Worm (Caenorhabditis elegans) whole organism, mixed stage, embryonic: ENCODE measurements around the gene clc-12.

ENCODE experiments used
- M03D4.4 ChIP-seq: sonication (generic microtip); optimal IDR thresholded peaks from 2 replicates; lab custom pipeline; 2017; ENCODE audit warnings: mild to moderate bottlenecking, missing genetic modification characterization, missing compliant biosample characterization
- blmp-1 ChIP-seq: fragments of 150-350 bp; optimal IDR thresholded peaks from 2 replicates; lab custom pipeline; 2014; ENCODE audit warnings: missing biosample characterization, missing genetic modification characterization
- ceh-43 ChIP-seq: fragments of 200-800 bp; sonication (Bioruptor generic); optimal IDR thresholded peaks from 2 replicates; lab custom pipeline; 2018; ENCODE audit warnings: mild to moderate bottlenecking, missing genetic modification characterization, moderate library complexity, missing compliant biosample characterization
- ces-1 ChIP-seq: fragments of 150-350 bp; optimal IDR thresholded peaks from 2 replicates; lab custom pipeline; 2014; ENCODE audit warnings: missing biosample characterization, missing genetic modification reagents, missing genetic modification characterization
- elt-3 ChIP-seq: fragments of 150-350 bp; optimal IDR thresholded peaks from 2 replicates; lab custom pipeline; 2014; ENCODE audit warnings: missing biosample characterization, missing genetic modification characterization
- lin-13 ChIP-seq: fragments of 150-350 bp; optimal IDR thresholded peaks from 2 replicates; lab custom pipeline; 2014; ENCODE audit warnings: missing biosample characterization, missing genetic modification characterization
- mab-5 ChIP-seq: fragments of 150-350 bp; optimal IDR thresholded peaks from 2 replicates; lab custom pipeline; 2014; ENCODE audit warnings: missing biosample characterization, missing genetic modification characterization
- nhr-237 ChIP-seq: fragments of 150-350 bp; optimal IDR thresholded peaks from 2 replicates; lab custom pipeline; 2014; ENCODE audit warnings: missing biosample characterization, missing genetic modification characterization
- pha-4 ChIP-seq: fragments of 150-350 bp; optimal IDR thresholded peaks from 2 replicates; lab custom pipeline; 2018; ENCODE audit warnings: missing biosample characterization, missing genetic modification reagents, missing genetic modification characterization
- sem-2 ChIP-seq: fragments of 200-800 bp; sonication (Bioruptor generic); optimal IDR thresholded peaks from 2 replicates; lab custom pipeline; 2018; ENCODE audit warnings: mild to moderate bottlenecking, missing genetic modification characterization, missing compliant biosample characterization
- snpc-4 ChIP-seq: fragments of 150-350 bp; optimal IDR thresholded peaks from 2 replicates; lab custom pipeline; 2014; ENCODE audit warnings: missing biosample characterization, missing genetic modification characterization
- tbx-8 ChIP-seq: fragments of 200-800 bp; sonication (Bioruptor generic); optimal IDR thresholded peaks from 2 replicates; lab custom pipeline; 2018; ENCODE audit warnings: mild to moderate bottlenecking, missing genetic modification characterization, moderate library complexity, missing compliant biosample characterization
- unc-39 ChIP-seq: fragments of 150-350 bp; optimal IDR thresholded peaks from 2 replicates; lab custom pipeline; 2014; ENCODE audit warnings: missing biosample characterization, missing genetic modification characterization
- zip-8 ChIP-seq: fragments of 150-350 bp; optimal IDR thresholded peaks from 2 replicates; lab custom pipeline; 2014; ENCODE audit warnings: missing biosample characterization, missing genetic modification characterization

- TF ChIP-seq unc-39 (tag; lab: Kevin White, UChicago) (no peak), snpc-4 (no peak), elt-3 (tag; lab: Kevin White, UChicago) (no peak), ceh-43 (no peak), zip-8 (tag; lab: Kevin White, UChicago) (no peak), ces-1 (GFP tag; lab: Kevin White, UChicago) (no peak), tbx-8 (GFP tag; lab: Kevin White, UChicago) (no peak), pha-4 (tag; lab: Kevin White, UChicago) (no peak), sem-2 (GFP tag; lab: Kevin White, UChicago) (no peak), mab-5 (no peak), lin-13 (no peak), M03D4.4 (tag; lab: Kevin White, UChicago) (no peak), nhr-237 (no peak), blmp-1 (no peak)
Observed at ce11 chrV:17022613-17023322, 13.6 kb upstream of the clc-12 start, which contains the start of the genes F49H6.8 and F49H6.5.
